Worm (Caenorhabditis elegans) whole organism, L1 larva: ENCODE data around the gene ZK1307.4.

Experiments
- C16A3.4 ChIP-seq: fragments of 150-350 bp; optimal IDR thresholded peaks from 2 replicates; lab custom pipeline; 2014; ENCODE audit warnings: missing biosample characterization, missing genetic modification characterization
- C34B4.2 ChIP-seq: sonication (generic microtip); optimal IDR thresholded peaks from 2 replicates; lab custom pipeline; 2017; ENCODE audit warnings: mild to moderate bottlenecking, missing genetic modification characterization, missing compliant biosample characterization
- alr-1 ChIP-seq: fragments of 200-800 bp; sonication (Bioruptor generic); optimal IDR thresholded peaks from 2 replicates; lab custom pipeline; 2018; ENCODE audit warnings: borderline replicate concordance, mild to moderate bottlenecking, missing genetic modification characterization, missing compliant biosample characterization
- ama-1 ChIP-seq: fragments of 150-350 bp; optimal IDR thresholded peaks from 2 replicates; lab custom pipeline; 2014
- blmp-1 ChIP-seq: fragments of 150-350 bp; optimal IDR thresholded peaks from 2 replicates; lab custom pipeline; 2014; ENCODE audit warnings: missing biosample characterization, missing genetic modification characterization
- ceh-63 ChIP-seq: fragments of 200-800 bp; sonication (Bioruptor generic); optimal IDR thresholded peaks from 2 replicates; lab custom pipeline; 2018; ENCODE audit warnings: mild to moderate bottlenecking, missing genetic modification characterization, missing compliant biosample characterization
- ceh-8 ChIP-seq: fragments of 200-800 bp; sonication (Bioruptor generic); optimal IDR thresholded peaks from 2 replicates; lab custom pipeline; 2018; ENCODE audit warnings: mild to moderate bottlenecking, missing genetic modification characterization, moderate library complexity, missing compliant biosample characterization
- ceh-90 ChIP-seq: sonication (generic microtip); optimal IDR thresholded peaks from 2 replicates; lab custom pipeline; 2016; ENCODE audit warnings: missing genetic modification characterization, missing compliant biosample characterization
- dpl-1 ChIP-seq, 3 experiments: fragments of 150-350 bp in 2 of 3; sonication (generic microtip) in 1 of 3; optimal IDR thresholded peaks; 2 replicates each; lab custom pipeline; 2014 to 2017; ENCODE audit warnings: missing biosample characterization in 3 of 3, missing genetic modification characterization in 3 of 3, missing genetic modification reagents in 3 of 3
- efl-1 ChIP-seq, 4 experiments: fragments of 150-350 bp; optimal IDR thresholded peaks in 3 of 4; peaks in 1 of 4; 1 replicate in 1 of 4; 2 replicates in 3 of 4; lab custom pipeline; 2014; ENCODE audit warnings: missing biosample characterization in 2 of 4, missing genetic modification characterization in 2 of 4, missing genetic modification reagents in 2 of 4
- efl-3 ChIP-seq: fragments of 200-800 bp; sonication (Bioruptor generic); optimal IDR thresholded peaks from 2 replicates; lab custom pipeline; 2018; ENCODE audit warnings: mild to moderate bottlenecking, missing genetic modification characterization, missing compliant biosample characterization
- egl-13 ChIP-seq: sonication (generic microtip); optimal IDR thresholded peaks from 2 replicates; lab custom pipeline; 2016; ENCODE audit warnings: missing genotype, missing genetic modification reagents, missing genetic modification characterization, missing compliant biosample characterization
- ets-5 ChIP-seq: fragments of 200-800 bp; sonication (Bioruptor generic); IDR thresholded peaks from 2 replicates; pipeline ENCODE4 v1.3.6; 2022; ENCODE audit warnings: missing genetic modification characterization, missing compliant biosample characterization
- fkh-10 ChIP-seq: sonication (generic microtip); optimal IDR thresholded peaks from 2 replicates; lab custom pipeline; 2017; ENCODE audit warnings: missing biosample characterization, missing genetic modification reagents, missing genetic modification characterization
- fos-1 ChIP-seq: fragments of 150-350 bp; optimal IDR thresholded peaks from 2 replicates; lab custom pipeline; 2014; ENCODE audit warnings: missing biosample characterization, missing genetic modification characterization
- hlh-4 ChIP-seq: sonication (generic microtip); optimal IDR thresholded peaks from 2 replicates; lab custom pipeline; 2016; ENCODE audit warnings: mild to moderate bottlenecking, missing genetic modification characterization, missing compliant biosample characterization
- hpl-2 ChIP-seq: fragments of 150-350 bp; optimal IDR thresholded peaks from 2 replicates; lab custom pipeline; 2014; ENCODE audit warnings: missing biosample characterization, missing genetic modification reagents, missing genetic modification characterization
- irx-1 ChIP-seq: sonication (generic microtip); optimal IDR thresholded peaks from 2 replicates; lab custom pipeline; 2016; ENCODE audit warnings: missing genetic modification characterization, missing compliant biosample characterization
- isw-1 ChIP-seq: fragments of 200-800 bp; sonication (Bioruptor generic); IDR thresholded peaks from 2 replicates; pipeline ENCODE4 v1.3.6; 2022; ENCODE audit warnings: missing genetic modification characterization, missing compliant biosample characterization
- jun-1 ChIP-seq: fragments of 150-350 bp; optimal IDR thresholded peaks from 2 replicates; lab custom pipeline; 2014; ENCODE audit warnings: missing biosample characterization, missing genetic modification reagents, missing genetic modification characterization
- lin-13 ChIP-seq: fragments of 150-350 bp; optimal IDR thresholded peaks from 2 replicates; lab custom pipeline; 2014; ENCODE audit warnings: missing biosample characterization, missing genetic modification reagents, missing genetic modification characterization
- lin-35 ChIP-seq, 2 experiments: fragments of 150-350 bp; optimal IDR thresholded peaks; 2 replicates each; lab custom pipeline; 2014; ENCODE audit warnings: missing biosample characterization in 2 of 2, missing genetic modification characterization in 2 of 2, missing genetic modification reagents in 2 of 2
- lir-3 ChIP-seq: sonication (generic microtip); optimal IDR thresholded peaks from 2 replicates; lab custom pipeline; 2016; ENCODE audit warnings: mild to moderate bottlenecking, missing genetic modification characterization, moderate library complexity, missing compliant biosample characterization; ENCODE audit not compliant: poor library complexity
- lsy-2 ChIP-seq, 2 experiments: fragments of 150-350 bp; optimal IDR thresholded peaks; 2 replicates each; lab custom pipeline; 2014; ENCODE audit warnings: missing biosample characterization in 2 of 2, missing genetic modification characterization in 2 of 2
- mef-2 ChIP-seq: fragments of 150-350 bp; optimal IDR thresholded peaks from 2 replicates; lab custom pipeline; 2014; ENCODE audit warnings: missing biosample characterization, missing genetic modification characterization
- nhr-12 ChIP-seq: sonication (generic microtip); optimal IDR thresholded peaks from 2 replicates; lab custom pipeline; 2017; ENCODE audit warnings: missing biosample characterization, missing genetic modification characterization
- nhr-19 ChIP-seq: fragments of 200-800 bp; sonication (Bioruptor generic); conservative IDR thresholded peaks from 2 replicates; pipeline ENCODE4 v1.3.6; 2022; ENCODE audit warnings: missing genetic modification characterization, missing compliant biosample characterization
- nhr-20 ChIP-seq: sonication (generic microtip); optimal IDR thresholded peaks from 2 replicates; lab custom pipeline; 2016; ENCODE audit warnings: mild to moderate bottlenecking, missing genetic modification characterization, missing compliant biosample characterization
- nhr-28 ChIP-seq: fragments of 150-350 bp; optimal IDR thresholded peaks from 2 replicates; lab custom pipeline; 2014; ENCODE audit warnings: missing biosample characterization, missing genetic modification characterization
- nhr-47 ChIP-seq: sonication (generic microtip); optimal IDR thresholded peaks from 2 replicates; lab custom pipeline; 2016; ENCODE audit warnings: mild to moderate bottlenecking, missing genetic modification characterization, moderate library complexity, missing compliant biosample characterization
- nhr-76 ChIP-seq: sonication (generic microtip); optimal IDR thresholded peaks from 2 replicates; lab custom pipeline; 2017; ENCODE audit warnings: missing biosample characterization, missing genetic modification characterization
- nhr-84 ChIP-seq: sonication (generic microtip); optimal IDR thresholded peaks from 2 replicates; lab custom pipeline; 2017; ENCODE audit warnings: missing biosample characterization, missing genetic modification characterization
- nhr-85 ChIP-seq: sonication (generic microtip); peaks from one replicate; lab custom pipeline; 2016; ENCODE audit warnings: missing genetic modification characterization, inconsistent platforms, missing compliant biosample characterization
- nhr-90 ChIP-seq: sonication (generic microtip); optimal IDR thresholded peaks from 2 replicates; lab custom pipeline; 2016; ENCODE audit warnings: mild to moderate bottlenecking, missing genetic modification characterization, missing compliant biosample characterization; ENCODE audit not compliant: poor library complexity
- pag-3 ChIP-seq: sonication (generic microtip); optimal IDR thresholded peaks from 2 replicates; lab custom pipeline; 2017; ENCODE audit warnings: missing genetic modification characterization, mild to moderate bottlenecking, missing compliant biosample characterization, antibody characterized with exemption, borderline replicate concordance; ENCODE audit not compliant: insufficient read depth
- rnt-1 ChIP-seq: sonication (generic microtip); optimal IDR thresholded peaks from 2 replicates; lab custom pipeline; 2016; ENCODE audit warnings: mild to moderate bottlenecking, missing genetic modification characterization, moderate library complexity, missing compliant biosample characterization
- snu-23 ChIP-seq: sonication (generic microtip); optimal IDR thresholded peaks from 2 replicates; lab custom pipeline; 2016; ENCODE audit warnings: missing genetic modification characterization, missing compliant biosample characterization
- sptf-1 ChIP-seq: fragments of 150-350 bp; optimal IDR thresholded peaks from 2 replicates; lab custom pipeline; 2014; ENCODE audit warnings: missing biosample characterization, missing genetic modification characterization
- swsn-7 ChIP-seq: sonication (generic microtip); optimal IDR thresholded peaks from 2 replicates; lab custom pipeline; 2016; ENCODE audit warnings: missing genetic modification characterization, missing compliant biosample characterization
- tlp-1 ChIP-seq: fragments of 150-350 bp; optimal IDR thresholded peaks from 2 replicates; lab custom pipeline; 2014; ENCODE audit warnings: missing biosample characterization, missing genetic modification characterization
- unc-30 ChIP-seq: sonication (generic microtip); optimal IDR thresholded peaks from 2 replicates; lab custom pipeline; 2017; ENCODE audit warnings: missing biosample characterization, missing genetic modification characterization
- unc-62 ChIP-seq: fragments of 150-350 bp; optimal IDR thresholded peaks from 2 replicates; lab custom pipeline; 2014; ENCODE audit warnings: missing biosample characterization, missing genetic modification reagents, missing genetic modification characterization
- unc-86 ChIP-seq: sonication (generic microtip); optimal IDR thresholded peaks from 2 replicates; lab custom pipeline; 2016; ENCODE audit warnings: missing genetic modification characterization, missing compliant biosample characterization
- unc-98 ChIP-seq: fragments of 200-800 bp; sonication (Bioruptor generic); IDR thresholded peaks from 2 replicates; pipeline ENCODE4 v1.3.6; 2022; ENCODE audit warnings: missing genetic modification characterization, missing compliant biosample characterization
- xbp-1 ChIP-seq: sonication (generic microtip); optimal IDR thresholded peaks from 2 replicates; lab custom pipeline; 2016; ENCODE audit warnings: missing genetic modification characterization, missing compliant biosample characterization
- zip-4 ChIP-seq: fragments of 200-800 bp; sonication (Bioruptor generic); optimal IDR thresholded peaks from 2 replicates; lab custom pipeline; 2018; ENCODE audit warnings: mild to moderate bottlenecking, missing genetic modification characterization, moderate library complexity, missing compliant biosample characterization
- ztf-4 ChIP-seq: fragments of 150-350 bp; optimal IDR thresholded peaks from 2 replicates; lab custom pipeline; 2014; ENCODE audit warnings: missing biosample characterization, missing genetic modification characterization

ZK1307.4 gene

DNA sequence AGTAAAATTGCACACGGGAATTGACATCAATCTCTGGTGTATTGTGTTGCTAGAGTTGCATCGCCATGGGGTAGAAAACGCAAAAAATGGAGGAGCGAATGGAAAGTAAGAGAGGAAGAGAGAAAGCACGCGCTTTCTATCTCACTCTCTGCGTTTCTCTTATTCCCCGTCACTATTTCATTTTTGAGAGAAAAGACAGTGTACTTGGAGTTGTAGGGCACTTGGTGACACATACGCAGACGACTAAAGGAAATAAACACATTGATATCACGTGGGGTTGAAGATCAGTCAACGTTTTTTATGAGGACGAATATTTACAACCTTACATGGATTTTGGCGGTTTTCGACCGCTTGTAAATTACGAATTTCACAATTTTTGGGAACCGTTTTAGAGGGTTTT lies 48.2 kb downstream of the ZK1307.4 start (continued):
- peak; percentile 75 for TF ChIP-seq ama-1 (lab: Kevin White, UChicago)
- TF ChIP-seq C16A3.4: peak; percentile 97
- peak; percentile 95 for TF ChIP-seq jun-1 (tag; lab: Kevin White, UChicago)
- TF ChIP-seq sptf-1: no peak
- peak; percentile 95 for TF ChIP-seq rnt-1 (tag; lab: Kevin White, UChicago)
- no peak for TF ChIP-seq unc-62 (GFP tag; lab: Kevin White, UChicago)
- TF ChIP-seq hlh-4 (tag; lab: Kevin White, UChicago): no peak
- no peak for TF ChIP-seq ets-5 (GFP tag; lab: Robert Waterston, UW)
- TF ChIP-seq alr-1 (tag; lab: Kevin White, UChicago): no peak
- TF ChIP-seq nhr-90: peak; percentile 95
- TF ChIP-seq isw-1 (GFP tag; lab: Robert Waterston, UW): peak; percentile 79
- peak; percentile 99 for TF ChIP-seq blmp-1 (tag; lab: Kevin White, UChicago)
- TF ChIP-seq ceh-63: peak; percentile 29
- TF ChIP-seq nhr-76: no peak
- TF ChIP-seq nhr-47 (tag; lab: Kevin White, UChicago): peak; percentile 95
- peak; percentile 99 for TF ChIP-seq nhr-19 (GFP tag; lab: Robert Waterston, UW)
- TF ChIP-seq lir-3 (tag; lab: Kevin White, UChicago): peak; percentile 89
- peak; percentile 41 for TF ChIP-seq ceh-8
- peak; percentile 96 for TF ChIP-seq xbp-1 (tag; lab: Kevin White, UChicago)
- peak; percentile 94 for TF ChIP-seq swsn-7 (tag; lab: Kevin White, UChicago)
- peak; percentile 84 for TF ChIP-seq efl-1 (optimal IDR thresholded peaks at IDR 0.05; lab: Kevin White, UChicago)
- peak; percentile 64 to 97 for TF ChIP-seq efl-1 (GFP tag; optimal IDR thresholded peaks at IDR 0.05 in 1 of 2; lab: Kevin White, UChicago)
- peak; percentile 69 for TF ChIP-seq fkh-10 (GFP tag; lab: Kevin White, UChicago)
- TF ChIP-seq tlp-1: no peak
- TF ChIP-seq nhr-20 (tag; lab: Kevin White, UChicago): peak; percentile 100
- TF ChIP-seq pag-3 (tag; lab: Kevin White, UChicago): no peak
- TF ChIP-seq snu-23: peak; percentile 99
- TF ChIP-seq zip-4: peak; percentile 74
- peak; percentile 71 to 79 (median 75) for TF ChIP-seq dpl-1 (GFP tag; optimal IDR thresholded peaks at IDR 0.05; lab: Kevin White, UChicago)
- TF ChIP-seq nhr-84 (tag; lab: Kevin White, UChicago): no peak
- peak; percentile 9 for TF ChIP-seq nhr-28 (tag; lab: Kevin White, UChicago)
- peak; percentile 92 for TF ChIP-seq lin-13 (GFP tag; lab: Kevin White, UChicago)
- TF ChIP-seq lin-35 (GFP tag; optimal IDR thresholded peaks at IDR 0.05; lab: Kevin White, UChicago): peak; percentile 81 to 91
- 0 out of 2 replicates have a peak, but pooled peaks have one; percentile 43 for TF ChIP-seq unc-98 (GFP tag; lab: Robert Waterston, UW)
- TF ChIP-seq egl-13 (tag; lab: Kevin White, UChicago): peak; percentile 66
- peak; percentile 92 for TF ChIP-seq fos-1 (tag; lab: Kevin White, UChicago)
- no peak for TF ChIP-seq efl-3
- no peak for TF ChIP-seq nhr-12 (tag; lab: Kevin White, UChicago)
- peak; percentile 71 for TF ChIP-seq hpl-2 (GFP tag; lab: Kevin White, UChicago)
- TF ChIP-seq irx-1 (tag; lab: Kevin White, UChicago): peak; percentile 93
- peak; percentile 90 to 96 for TF ChIP-seq lsy-2 (tag; optimal IDR thresholded peaks at IDR 0.05; lab: Kevin White, UChicago)
- TF ChIP-seq mef-2 (tag; lab: Kevin White, UChicago): peak; percentile 74
- peak; percentile 76 for TF ChIP-seq unc-86 (tag; lab: Kevin White, UChicago)
- TF ChIP-seq nhr-85 (tag; lab: Kevin White, UChicago): peak; percentile 100
- TF ChIP-seq unc-30 (tag; lab: Kevin White, UChicago): peak; percentile 5
- peak; percentile 91 for TF ChIP-seq ztf-4
- no peak for TF ChIP-seq C34B4.2 (tag; lab: Kevin White, UChicago)
- TF ChIP-seq ceh-90 (tag; lab: Kevin White, UChicago): no peak
- TF ChIP-seq, all 84 proteins: peak for 63
